Fruit fly (Drosophila melanogaster): ENCODE data around the gene rtet.

The rtet gene

DNA sequence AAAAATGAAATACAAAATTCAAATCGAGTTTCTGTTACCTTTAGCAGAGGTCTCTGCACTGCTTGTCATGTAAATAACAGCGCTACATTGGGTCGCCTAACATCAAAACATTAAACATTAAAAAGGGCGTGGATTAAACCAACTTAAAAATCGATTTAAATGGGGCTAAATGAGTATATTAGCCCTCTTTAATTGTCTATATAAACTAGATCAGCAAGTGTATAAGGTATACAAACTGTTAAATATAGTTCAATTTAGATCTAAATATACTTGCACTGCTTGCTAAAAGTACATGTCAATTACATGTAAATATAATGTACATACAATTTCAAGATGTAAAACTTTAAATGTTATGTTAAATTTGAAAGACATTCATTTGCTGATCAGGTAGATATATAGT is 38.5 kb upstream of the rtet start (continued):
- TF ChIP-seq CG6683 (GFP tag; optimal IDR thresholded peaks at IDR 0.05) (no peak), H15 (GFP tag; IDR thresholded peaks at IDR 0.05) (no peak), ash1 (GFP tag; optimal IDR thresholded peaks at IDR 0.05) (no peak), Asciz (GFP tag; optimal IDR thresholded peaks at IDR 0.05) (no peak), fru (optimal IDR thresholded peaks at IDR 0.05) (no peak), sens (GFP tag) (no peak), MESR4 (GFP tag; optimal IDR thresholded peaks at IDR 0.05) (no peak), crol (GFP tag; IDR thresholded peaks at IDR 0.05) (no peak), CG12659 (GFP tag; optimal IDR thresholded peaks at IDR 0.05) (no peak), E2f2 (GFP tag; IDR thresholded peaks at IDR 0.05) (0 out of 2 replicates have a peak, but pooled peaks have one; percentile 31), chm (GFP tag; IDR thresholded peaks at IDR 0.05) (no peak), CG4404 (GFP tag; IDR thresholded peaks at IDR 0.05) (no peak), CG17829 (tag; optimal IDR thresholded peaks at IDR 0.05) (no peak), CG14667 (GFP tag; IDR thresholded peaks at IDR 0.05) (no peak), br (optimal IDR thresholded peaks at IDR 0.05) (no peak), CG6854 (GFP tag; optimal IDR thresholded peaks at IDR 0.05) (no peak), lab (GFP tag; optimal IDR thresholded peaks at IDR 0.05) (no peak), ems (GFP tag; optimal IDR thresholded peaks at IDR 0.05) (no peak), stwl (tag; optimal IDR thresholded peaks at IDR 0.05) (peak; percentile 19), CG10274 (GFP tag; optimal IDR thresholded peaks at IDR 0.05) (no peak), TFAM (GFP tag; optimal IDR thresholded peaks at IDR 0.05) (no peak), knrl (GFP tag; IDR thresholded peaks at IDR 0.05; ENCODE audit: partially characterized antibody) (peak; percentile 62), Optix (GFP tag; IDR thresholded peaks at IDR 0.05) (no peak), Scr (GFP tag; IDR thresholded peaks at IDR 0.05; ENCODE audit: partially characterized antibody) (peak; percentile 40; the same call in 1 of the 2 replicates), exex (tag; optimal IDR thresholded peaks at IDR 0.05) (no peak), Trl (optimal IDR thresholded peaks at IDR 0.05) (no peak), Trl (GFP tag; optimal IDR thresholded peaks at IDR 0.05) (no peak), twi (tag; optimal IDR thresholded peaks at IDR 0.05) (no peak), NC2β (GFP tag; optimal IDR thresholded peaks at IDR 0.05) (no peak), phol (tag; optimal IDR thresholded peaks at IDR 0.05) (no peak), CG16813 (GFP tag; IDR thresholded peaks at IDR 0.05; ENCODE audit: partially characterized antibody) (peak; percentile 52; the same call in 2 of the 3 replicates), Dp (GFP tag; optimal IDR thresholded peaks at IDR 0.05) (peak; percentile 20), CG31224 (GFP tag; IDR thresholded peaks at IDR 0.05) (no peak), grau (tag; optimal IDR thresholded peaks at IDR 0.05) (no peak), CG17385 (GFP tag; optimal IDR thresholded peaks at IDR 0.05) (no peak), CTCF (GFP tag; optimal IDR thresholded peaks at IDR 0.05) (peak; percentile 81), ERR (GFP tag; optimal IDR thresholded peaks at IDR 0.05) (no peak), CG6654 (GFP tag; optimal IDR thresholded peaks at IDR 0.05) (no peak), CG10431 (GFP tag; optimal IDR thresholded peaks at IDR 0.05) (no peak), sna (GFP tag; IDR thresholded peaks at IDR 0.05; ENCODE audit: partially characterized antibody) (no peak), Xrp1 (GFP tag; IDR thresholded peaks at IDR 0.05) (no peak), tgo (GFP tag; IDR thresholded peaks at IDR 0.05) (no peak), CG8924 (tag; optimal IDR thresholded peaks at IDR 0.05) (no peak), ase (GFP tag; IDR thresholded peaks at IDR 0.05) (no peak), CG8944 (GFP tag; optimal IDR thresholded peaks at IDR 0.05) (no peak), croc (GFP tag; conservative IDR thresholded peaks at IDR 0.05) (no peak), Fer1 (GFP tag; optimal IDR thresholded peaks at IDR 0.05) (no peak), Hr51 (GFP tag; optimal IDR thresholded peaks at IDR 0.05) (no peak), CG2889 (GFP tag; IDR thresholded peaks at IDR 0.05) (no peak), sc (optimal IDR thresholded peaks at IDR 0.05) (no peak), sc (GFP tag; optimal IDR thresholded peaks at IDR 0.05) (no peak), wek (GFP tag; optimal IDR thresholded peaks at IDR 0.05) (no peak), Atf-2 (GFP tag; optimal IDR thresholded peaks at IDR 0.05) (no peak), CG13775 (GFP tag; optimal IDR thresholded peaks at IDR 0.05) (no peak)
